Worm (Caenorhabditis elegans) whole organism, L4 larva: ENCODE results near the gene C36A4.4.

Experiments used
- D1046.2 ChIP-seq: fragments of 200-800 bp; sonication (Bioruptor generic); IDR thresholded peaks from 2 replicates; pipeline ENCODE4 v1.3.6; 2022; ENCODE audit warnings: missing genetic modification characterization, missing compliant biosample characterization
- Y105C5A.15 ChIP-seq: fragments of 200-800 bp; sonication (Bioruptor generic); IDR thresholded peaks from 2 replicates; pipeline ENCODE4 v1.3.6; 2022; ENCODE audit warnings: missing genetic modification characterization, missing compliant biosample characterization
- Y48G9A.11 ChIP-seq: fragments of 200-800 bp; sonication (Bioruptor generic); IDR thresholded peaks from 2 replicates; pipeline ENCODE4 v1.3.6; 2022; ENCODE audit warnings: missing genetic modification reagents, missing genetic modification characterization, missing compliant biosample characterization
- Y75B8A.6 ChIP-seq: fragments of 200-800 bp; sonication (Bioruptor generic); IDR thresholded peaks from 2 replicates; pipeline ENCODE4 v1.3.6; 2022; ENCODE audit warnings: missing genetic modification reagents, missing genetic modification characterization, missing compliant biosample characterization
- ZK546.5 ChIP-seq, 2 experiments: sonication (generic microtip); optimal IDR thresholded peaks; 2 replicates each; lab custom pipeline; 2017; ENCODE audit warnings: missing biosample characterization in 2 of 2, missing genetic modification characterization in 2 of 2
- arid-1 ChIP-seq: fragments of 200-800 bp; sonication (Bioruptor generic); conservative IDR thresholded peaks from 2 replicates; pipeline ENCODE4 v1.3.6; 2022; ENCODE audit warnings: missing genetic modification reagents, missing genetic modification characterization, missing compliant biosample characterization
- ceh-28 ChIP-seq: fragments of 150-350 bp; optimal IDR thresholded peaks from 2 replicates; lab custom pipeline; 2014; ENCODE audit warnings: missing biosample characterization, missing genetic modification reagents, missing genetic modification characterization
- cey-2 ChIP-seq: sonication (generic microtip); optimal IDR thresholded peaks from 3 replicates; lab custom pipeline; 2017; ENCODE audit warnings: missing genetic modification characterization, mild to moderate bottlenecking, missing compliant biosample characterization, antibody characterized with exemption, borderline replicate concordance; ENCODE audit not compliant: insufficient read depth
- daf-12 ChIP-seq: fragments of 150-350 bp; optimal IDR thresholded peaks from 2 replicates; lab custom pipeline; 2014; ENCODE audit warnings: missing biosample characterization, missing genetic modification reagents, missing genetic modification characterization
- daf-19 ChIP-seq: fragments of 200-800 bp; sonication (Bioruptor generic); conservative IDR thresholded peaks from 2 replicates; pipeline ENCODE4 v1.3.6; 2022; ENCODE audit warnings: missing genetic modification characterization, missing compliant biosample characterization
- daf-8 ChIP-seq: fragments of 200-800 bp; sonication (Bioruptor generic); IDR thresholded peaks from 2 replicates; pipeline ENCODE4 v1.3.6; 2022; ENCODE audit warnings: missing genetic modification characterization, missing compliant biosample characterization
- dmd-9 ChIP-seq: fragments of 200-800 bp; sonication (Bioruptor generic); IDR thresholded peaks from 2 replicates; pipeline ENCODE4 v1.3.6; 2022; ENCODE audit warnings: missing genetic modification reagents, missing genetic modification characterization, missing compliant biosample characterization
- dpl-1 ChIP-seq: fragments of 150-350 bp; optimal IDR thresholded peaks from 2 replicates; lab custom pipeline; 2014; ENCODE audit warnings: missing biosample characterization, missing genetic modification reagents, missing genetic modification characterization
- dve-1 ChIP-seq: sonication (generic microtip); optimal IDR thresholded peaks from 2 replicates; lab custom pipeline; 2017; ENCODE audit warnings: antibody characterized with exemption, mild to moderate bottlenecking, missing genetic modification characterization, missing compliant biosample characterization; ENCODE audit not compliant: insufficient read depth
- fkh-10 ChIP-seq: fragments of 150-350 bp; optimal IDR thresholded peaks from 2 replicates; lab custom pipeline; 2014; ENCODE audit warnings: missing biosample characterization, missing genetic modification reagents, missing genetic modification characterization
- fos-1 ChIP-seq: fragments of 150-350 bp; optimal IDR thresholded peaks from 2 replicates; lab custom pipeline; 2014; ENCODE audit warnings: missing biosample characterization, missing genetic modification characterization
- hlh-11 ChIP-seq: fragments of 200-800 bp; sonication (Bioruptor generic); optimal IDR thresholded peaks from 2 replicates; lab custom pipeline; 2018; ENCODE audit warnings: mild to moderate bottlenecking, missing genetic modification characterization, missing compliant biosample characterization
- hlh-30 ChIP-seq: sonication (generic microtip); optimal IDR thresholded peaks from 2 replicates; lab custom pipeline; 2017; ENCODE audit warnings: antibody characterized with exemption, mild to moderate bottlenecking, missing genetic modification characterization, missing compliant biosample characterization; ENCODE audit not compliant: insufficient read depth
- lin-13 ChIP-seq: fragments of 150-350 bp; optimal IDR thresholded peaks from 2 replicates; lab custom pipeline; 2014; ENCODE audit warnings: missing biosample characterization, missing genetic modification reagents, missing genetic modification characterization
- lin-39 ChIP-seq: fragments of 150-350 bp; optimal IDR thresholded peaks from 2 replicates; lab custom pipeline; 2014; ENCODE audit warnings: missing biosample characterization, missing genetic modification reagents, missing genetic modification characterization
- lsy-2 ChIP-seq, 2 experiments: fragments of 150-350 bp in 1 of 2; sonication (generic microtip) in 1 of 2; optimal IDR thresholded peaks; 2 replicates each; lab custom pipeline; 2014 to 2017; ENCODE audit warnings: missing biosample characterization in 2 of 2, missing genetic modification characterization in 2 of 2
- madf-5 ChIP-seq, 2 experiments: fragments of 200-800 bp; sonication (Bioruptor generic); IDR thresholded peaks; 2 replicates each; pipeline ENCODE4 v1.3.6; 2022; ENCODE audit warnings: missing compliant biosample characterization in 2 of 2, missing genetic modification characterization in 2 of 2
- mes-2 ChIP-seq: sonication (generic microtip); optimal IDR thresholded peaks from 2 replicates; lab custom pipeline; 2016; ENCODE audit warnings: missing genotype, mild to moderate bottlenecking, missing genetic modification characterization, missing compliant biosample characterization; ENCODE audit not compliant: poor library complexity, severe bottlenecking
- mxl-2 ChIP-seq: fragments of 200-800 bp; sonication (Bioruptor generic); conservative IDR thresholded peaks from 2 replicates; pipeline ENCODE4 v1.3.6; 2022; ENCODE audit warnings: missing genetic modification reagents, missing genetic modification characterization, missing compliant biosample characterization
- mxl-3 ChIP-seq: fragments of 200-800 bp; sonication (Bioruptor generic); optimal IDR thresholded peaks from 2 replicates; lab custom pipeline; 2018; ENCODE audit warnings: mild to moderate bottlenecking, missing genetic modification characterization, missing compliant biosample characterization
- nhr-102 ChIP-seq: sonication (generic microtip); optimal IDR thresholded peaks from 2 replicates; lab custom pipeline; 2016; ENCODE audit warnings: mild to moderate bottlenecking, missing genetic modification characterization, moderate library complexity, missing compliant biosample characterization
- nhr-25 ChIP-seq: sonication (generic microtip); optimal IDR thresholded peaks from 2 replicates; lab custom pipeline; 2017; ENCODE audit warnings: missing genetic modification characterization, mild to moderate bottlenecking, missing compliant biosample characterization, antibody characterized with exemption, moderate library complexity, borderline replicate concordance; ENCODE audit not compliant: insufficient read depth
- nhr-41 ChIP-seq: fragments of 200-800 bp; sonication (Bioruptor generic); IDR thresholded peaks from 2 replicates; pipeline ENCODE4 v1.3.6; 2022; ENCODE audit warnings: missing genetic modification reagents, missing genetic modification characterization, missing compliant biosample characterization
- nhr-42 ChIP-seq: fragments of 200-800 bp; sonication (Bioruptor generic); IDR thresholded peaks from 2 replicates; pipeline ENCODE4 v1.3.6; 2022; ENCODE audit warnings: missing genetic modification characterization, missing compliant biosample characterization
- nhr-48 ChIP-seq: sonication (generic microtip); optimal IDR thresholded peaks from 2 replicates; lab custom pipeline; 2016; ENCODE audit warnings: mild to moderate bottlenecking, missing genetic modification characterization, missing compliant biosample characterization
- nhr-77 ChIP-seq: fragments of 150-350 bp; optimal IDR thresholded peaks from 2 replicates; lab custom pipeline; 2014; ENCODE audit warnings: missing biosample characterization, missing genetic modification characterization
- rbr-2 ChIP-seq: sonication (generic microtip); optimal IDR thresholded peaks from 2 replicates; lab custom pipeline; 2016; ENCODE audit warnings: missing genotype, missing genetic modification characterization, missing compliant biosample characterization
- set-16 ChIP-seq: fragments of 200-800 bp; sonication (Bioruptor generic); IDR thresholded peaks from 2 replicates; pipeline ENCODE4 v1.3.6; 2022; ENCODE audit warnings: missing genetic modification reagents, missing genetic modification characterization, missing compliant biosample characterization
- skn-1 ChIP-seq: fragments of 150-350 bp; optimal IDR thresholded peaks from 2 replicates; lab custom pipeline; 2014; ENCODE audit warnings: missing biosample characterization, missing genetic modification characterization
- spr-1 ChIP-seq: sonication (generic microtip); optimal IDR thresholded peaks from 2 replicates; lab custom pipeline; 2016; ENCODE audit warnings: mild to moderate bottlenecking, missing genetic modification characterization, missing compliant biosample characterization
- unc-62 ChIP-seq, 3 experiments: fragments of 150-350 bp in 1 of 3; sonication (generic microtip); optimal IDR thresholded peaks in 2 of 3; peaks in 1 of 3; 1 replicate in 1 of 3; 2 replicates in 2 of 3; lab custom pipeline; 2014 to 2017; ENCODE audit warnings: missing biosample characterization in 3 of 3, missing genetic modification characterization in 3 of 3, missing genetic modification reagents in 3 of 3, missing genotype in 1 of 3
- vab-7 ChIP-seq: fragments of 200-800 bp; sonication (Bioruptor generic); IDR thresholded peaks from 2 replicates; pipeline ENCODE4 v1.3.6; 2022; ENCODE audit warnings: missing genetic modification reagents, missing genetic modification characterization, missing compliant biosample characterization
- zfp-2 ChIP-seq: sonication (generic microtip); optimal IDR thresholded peaks from 2 replicates; lab custom pipeline; 2016; ENCODE audit warnings: mild to moderate bottlenecking, missing genetic modification characterization, missing compliant biosample characterization
- ztf-7 ChIP-seq: fragments of 150-350 bp; optimal IDR thresholded peaks from 2 replicates; lab custom pipeline; 2014; ENCODE audit warnings: missing biosample characterization, missing genetic modification characterization

Gene C36A4.4

DNA sequence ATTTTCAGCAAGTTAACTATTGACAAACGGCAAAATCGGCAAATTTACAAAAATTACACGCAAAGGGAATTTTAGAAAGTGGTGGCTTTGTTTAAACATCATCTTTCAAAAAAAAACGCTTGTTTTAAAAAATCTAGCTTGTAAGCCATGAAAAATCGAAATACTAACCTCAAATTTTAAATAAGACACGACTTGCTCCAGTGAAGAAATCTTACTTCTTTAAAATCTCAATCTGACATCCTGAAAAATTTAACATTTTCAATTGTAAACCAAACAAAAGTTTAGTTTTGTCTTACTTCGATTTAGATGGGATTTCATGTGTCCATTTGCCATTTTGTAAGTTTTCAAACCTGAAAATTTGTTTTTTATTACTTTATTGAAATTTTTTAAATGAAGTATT is 11.6 kb downstream of the C36A4.4 start:
- TF ChIP-seq rbr-2 (tag; lab: Kevin White, UChicago) (no peak), unc-62 (GFP tag; optimal IDR thresholded peaks at IDR 0.05 in 1 of 2; lab: Kevin White, UChicago) (peak in 1 of 2 experiments; percentile 91), unc-62 (tag; optimal IDR thresholded peaks at IDR 0.05; lab: Kevin White, UChicago) (no peak), daf-8 (GFP tag; lab: Robert Waterston, UW) (no peak), nhr-41 (GFP tag; lab: Robert Waterston, UW) (no peak), dve-1 (tag; lab: Kevin White, UChicago) (no peak), spr-1 (tag; lab: Kevin White, UChicago) (no peak), madf-5 (GFP tag; IDR thresholded peaks at IDR 0.05; lab: Robert Waterston, UW) (no peak)

- no peak for TF ChIP-seq ZK546.5 (tag; optimal IDR thresholded peaks at IDR 0.05; lab: Kevin White, UChicago)
- no peak for TF ChIP-seq Y48G9A.11 (GFP tag; lab: Robert Waterston, UW)
- no peak for TF ChIP-seq nhr-41 (GFP tag; lab: Robert Waterston, UW)
- TF ChIP-seq fos-1 = no peak
- no peak for TF ChIP-seq nhr-42
- TF ChIP-seq daf-8 (GFP tag; lab: Robert Waterston, UW) = no peak
- TF ChIP-seq lin-13 (GFP tag; lab: Kevin White, UChicago) = no peak
- TF ChIP-seq rbr-2 (tag; lab: Kevin White, UChicago) = no peak
- no peak for TF ChIP-seq Y105C5A.15 (GFP tag; lab: Robert Waterston, UW)
- no peak for TF ChIP-seq skn-1
- no peak for TF ChIP-seq mxl-3 (GFP tag; lab: Kevin White, UChicago)
- TF ChIP-seq, all 104 proteins: peak for 0
These were observed 12.0 kb downstream of the C36A4.4 start, which contains the start of gene C36A4.10 for ce11 chrIII:3831381-3831780. TSS of gene C36A4.10 (minus strand) at chrIII:3831481.

- TF ChIP-seq arid-1 (GFP tag; lab: Robert Waterston, UW) = no peak
- no peak for TF ChIP-seq daf-19 (GFP tag; lab: Robert Waterston, UW)
- TF ChIP-seq nhr-48 (tag; lab: Kevin White, UChicago) = no peak
- no peak for TF ChIP-seq nhr-102
- no peak for TF ChIP-seq lin-39 (tag; lab: Kevin White, UChicago)
- TF ChIP-seq daf-8 (GFP tag; lab: Robert Waterston, UW) = no peak
These were observed 14.3 kb downstream of the C36A4.4 start, which contains the start of gene cnnm-5 for ce11 chrIII:3829105-3829504. TSS of gene cnnm-5 (minus strand) at chrIII:3829205.

ce11 chrIII:3821969-3822453 is 21.4 kb downstream of the C36A4.4 start, which contains the start of gene amx-1:
TSS of gene amx-1 (plus strand) at chrIII:3822403.
- TF ChIP-seq mes-2 (tag; lab: Kevin White, UChicago) (peak; percentile 27), unc-62 (GFP tag; optimal IDR thresholded peaks at IDR 0.05 in 1 of 2; lab: Kevin White, UChicago) (peak in 1 of 2 experiments; percentile 27), unc-62 (tag; optimal IDR thresholded peaks at IDR 0.05; lab: Kevin White, UChicago) (no peak), mxl-2 (GFP tag; lab: Robert Waterston, UW) (no peak), hlh-30 (tag; lab: Kevin White, UChicago) (peak; percentile 18), fos-1 (no peak)

DNA sequence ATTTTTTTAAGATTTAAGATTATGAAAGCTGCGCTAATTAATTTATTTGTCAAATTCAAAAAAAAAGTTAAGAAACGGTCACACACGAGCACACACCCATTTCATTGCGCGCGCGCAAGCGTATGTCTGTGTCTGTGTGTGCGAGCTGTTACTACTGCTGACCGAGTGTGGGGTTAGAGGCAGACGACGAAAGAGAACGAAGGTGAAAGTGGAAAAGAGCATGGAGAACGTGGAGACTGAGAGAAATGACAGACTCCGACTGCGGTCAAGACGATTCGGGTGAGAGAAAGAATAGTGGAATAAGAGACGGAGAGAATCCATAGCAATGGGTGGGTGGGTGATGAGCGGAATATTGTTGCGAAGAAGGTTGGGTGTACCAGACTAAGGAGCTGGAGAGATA is 23.3 kb downstream of the C36A4.4 start:
- TF ChIP-seq dpl-1 = peak; percentile 46
- TF ChIP-seq nhr-25 (tag; lab: Kevin White, UChicago) = peak; percentile 23
- no peak for TF ChIP-seq dmd-9 (GFP tag; lab: Robert Waterston, UW)
- TF ChIP-seq Y48G9A.11 (GFP tag; lab: Robert Waterston, UW) = no peak
- TF ChIP-seq mes-2 (tag; lab: Kevin White, UChicago) = peak; percentile 64
- no peak for TF ChIP-seq fos-1
- no peak for TF ChIP-seq vab-7
- peak; percentile 46 for TF ChIP-seq nhr-48 (tag; lab: Kevin White, UChicago)
- no peak for TF ChIP-seq daf-12
- TF ChIP-seq nhr-41 (GFP tag; lab: Robert Waterston, UW) = peak; percentile 50; the same call in 1 of the 2 replicates
- TF ChIP-seq fkh-10 (GFP tag; lab: Kevin White, UChicago) = no peak
- peak; percentile 8 for TF ChIP-seq ztf-7
- no peak for TF ChIP-seq cey-2
- no peak for TF ChIP-seq madf-5 (GFP tag; IDR thresholded peaks at IDR 0.05; lab: Robert Waterston, UW)
- TF ChIP-seq set-16 = peak; percentile 31; the same call in 1 of the 2 replicates
- peak; percentile 77 for TF ChIP-seq nhr-77
- TF ChIP-seq lsy-2 (tag; optimal IDR thresholded peaks at IDR 0.05; lab: Kevin White, UChicago) = peak in 1 of 2 experiments; percentile 75
- TF ChIP-seq Y75B8A.6 (GFP tag; lab: Robert Waterston, UW) = no peak
- TF ChIP-seq ceh-28 (tag; lab: Kevin White, UChicago) = no peak
- TF ChIP-seq D1046.2 = no peak
- no peak for TF ChIP-seq zfp-2 (tag; lab: Kevin White, UChicago)
- TF ChIP-seq hlh-11 (tag; lab: Kevin White, UChicago) = peak; percentile 91
- no peak for TF ChIP-seq lin-13 (GFP tag; lab: Kevin White, UChicago)
